Worm (Caenorhabditis elegans) whole organism, young adult: ENCODE data around the gene bgnt-1.2.

Source experiments
- C17E4.6 ChIP-seq: fragments of 200-800 bp; sonication (Bioruptor generic); IDR thresholded peaks from 2 replicates; pipeline ENCODE4 v1.3.6; 2022; ENCODE audit warnings: missing genetic modification reagents, missing genetic modification characterization, missing compliant biosample characterization
- die-1 ChIP-seq: sonication (generic microtip); optimal IDR thresholded peaks from 2 replicates; lab custom pipeline; 2016; ENCODE audit warnings: missing genotype, mild to moderate bottlenecking, missing genetic modification characterization, missing compliant biosample characterization
- hsf-1 ChIP-seq: fragments of 200-800 bp; sonication (Bioruptor generic); IDR thresholded peaks from 2 replicates; pipeline ENCODE4 v1.3.6; 2022; ENCODE audit warnings: missing genetic modification reagents, missing genetic modification characterization, missing compliant biosample characterization
- madf-3 ChIP-seq: fragments of 200-800 bp; sonication (Bioruptor generic); IDR thresholded peaks from 2 replicates; pipeline ENCODE4 v1.3.6; 2022; ENCODE audit warnings: missing genetic modification reagents, missing genetic modification characterization, missing compliant biosample characterization
- nfya-2 ChIP-seq: fragments of 200-800 bp; sonication (Bioruptor generic); IDR thresholded peaks from 2 replicates; pipeline ENCODE4 v1.3.6; 2022; ENCODE audit warnings: missing genetic modification reagents, missing genetic modification characterization, missing compliant biosample characterization

DNA sequence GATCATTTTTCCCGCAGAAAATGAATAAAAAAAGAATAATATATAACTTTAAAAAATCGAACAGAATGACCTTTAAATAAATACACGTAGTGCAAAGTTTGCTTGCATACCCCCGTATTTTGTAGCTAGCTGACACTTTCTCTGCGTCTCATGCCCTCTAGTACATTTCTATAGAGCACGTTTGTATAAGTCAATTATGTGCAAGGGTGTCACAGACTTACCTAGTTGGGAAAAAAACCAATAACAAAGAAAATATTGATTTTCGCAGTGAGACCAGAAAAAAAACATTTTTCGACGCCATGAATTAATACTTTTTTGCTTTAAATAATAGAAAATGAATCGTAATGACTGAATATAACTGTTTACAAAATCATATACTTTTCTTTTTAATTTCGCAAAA, 9.2 kb downstream of the bgnt-1.2 start, which contains the start of gene ckb-4:
- TF ChIP-seq C17E4.6: no peak
- TF ChIP-seq die-1 (tag; lab: Kevin White, UChicago): no peak
- TF ChIP-seq madf-3 (GFP tag; lab: Robert Waterston, UW): no peak
- TF ChIP-seq hsf-1 (GFP tag; lab: Robert Waterston, UW): no peak
- TF ChIP-seq nfya-2: no peak
